Worm (Caenorhabditis elegans) whole organism, L4/young adult: ENCODE measurements around the gene F30H5.5.

Experiments used
- W03F9.2 ChIP-seq: fragments of 150-350 bp; optimal IDR thresholded peaks from 2 replicates; lab custom pipeline; 2014; ENCODE audit warnings: missing biosample characterization, missing genetic modification characterization
- dao-5 ChIP-seq: sonication (generic microtip); optimal IDR thresholded peaks from 2 replicates; lab custom pipeline; 2016; ENCODE audit warnings: missing genotype, missing genetic modification characterization, moderate library complexity, missing compliant biosample characterization

- TF ChIP-seq W03F9.2 (tag; lab: Kevin White, UChicago) (no peak), dao-5 (tag; lab: Kevin White, UChicago) (no peak)
Measured at ce11 chrIII:530899-531298, 42.3 kb downstream of the F30H5.5 start.
